Worm (Caenorhabditis elegans): ENCODE data around the gene col-177.

DNA sequence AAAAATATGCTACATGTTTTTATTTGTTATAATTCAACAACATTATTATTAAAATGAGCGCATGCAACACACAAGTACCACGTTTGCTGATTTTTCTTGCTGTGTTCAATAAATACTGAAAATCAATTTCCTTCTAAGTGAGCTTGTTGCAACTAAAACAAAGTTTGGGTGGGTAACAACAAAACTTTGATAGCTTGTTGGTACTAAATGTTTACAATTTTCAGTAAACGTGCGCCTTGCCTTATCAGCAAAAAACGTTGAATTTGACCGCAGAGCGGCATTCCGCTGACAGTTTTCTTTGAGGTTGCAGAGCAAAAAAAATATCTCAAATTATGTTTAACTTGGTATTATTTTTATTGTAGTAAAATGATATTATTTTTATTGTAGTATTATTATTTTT, 20.3 kb downstream of the col-177 start:
- TF ChIP-seq nhr-2 (tag; optimal IDR thresholded peaks at IDR 0.05) (no peak), nhr-12 (tag; optimal IDR thresholded peaks at IDR 0.05) (no peak), pha-4 (tag; optimal IDR thresholded peaks at IDR 0.05) (no peak)
